Fruit fly (Drosophila melanogaster): ENCODE results near the gene Mrm2.

The Mrm2 gene

dm6 chr3R:19904865-19905373 is 43.5 kb downstream of the Mrm2 start, which contains the start of the genes Surf6 and RhoGAP92B:
Surf6 (minus strand) TSS chr3R:19904868.
RhoGAP92B (plus strand) TSS chr3R:19905164.
- TF ChIP-seq net (GFP tag; optimal IDR thresholded peaks at IDR 0.05) (peak; percentile 62), CG10631 (GFP tag; optimal IDR thresholded peaks at IDR 0.05) (no peak), CG34406 (GFP tag; optimal IDR thresholded peaks at IDR 0.05) (peak; percentile 35), Eip93F (GFP tag; optimal IDR thresholded peaks at IDR 0.05) (no peak), esn (GFP tag; optimal IDR thresholded peaks at IDR 0.05) (peak; percentile 50), Ets21C (GFP tag; optimal IDR thresholded peaks at IDR 0.05) (peak; percentile 46), Sox102F (GFP tag; optimal IDR thresholded peaks at IDR 0.05) (peak; percentile 63), CG3919 (GFP tag; optimal IDR thresholded peaks at IDR 0.05) (peak; percentile 62), CG11294 (GFP tag; IDR thresholded peaks at IDR 0.05) (no peak), CG6792 (GFP tag; optimal IDR thresholded peaks at IDR 0.05) (peak; percentile 47), cyc (GFP tag; optimal IDR thresholded peaks at IDR 0.05) (peak; percentile 55), Hr4 (GFP tag; optimal IDR thresholded peaks at IDR 0.05) (peak; percentile 51), Smox (GFP tag; optimal IDR thresholded peaks at IDR 0.05) (no peak), CG11762 (GFP tag; optimal IDR thresholded peaks at IDR 0.05; ENCODE audit: insufficient read depth) (no peak), lz (GFP tag; optimal IDR thresholded peaks at IDR 0.05) (peak; percentile 68), topi (GFP tag; optimal IDR thresholded peaks at IDR 0.05) (peak; percentile 67), CG6163 (GFP tag; IDR thresholded peaks at IDR 0.05) (peak; percentile 50; the same call in 2 of the 3 replicates), Blimp-1 (GFP tag; optimal IDR thresholded peaks at IDR 0.05) (no peak), svp (GFP tag) (peak; percentile 95), Hr39 (GFP tag; optimal IDR thresholded peaks at IDR 0.05) (peak; percentile 71), eg (GFP tag; IDR thresholded peaks at IDR 0.05) (peak; percentile 64; the same call in 2 of the 3 replicates), Lpt (GFP tag; optimal IDR thresholded peaks at IDR 0.05) (no peak), CG32006 (GFP tag; optimal IDR thresholded peaks at IDR 0.05) (no peak), salr (GFP tag; optimal IDR thresholded peaks at IDR 0.05) (no peak), fd59A (GFP tag; optimal IDR thresholded peaks at IDR 0.05) (no peak), CG6854 (GFP tag; optimal IDR thresholded peaks at IDR 0.05) (peak; percentile 77), OdsH (GFP tag; optimal IDR thresholded peaks at IDR 0.05) (peak; percentile 42), CG6808 (GFP tag; optimal IDR thresholded peaks at IDR 0.05) (peak; percentile 52), CG11902 (GFP tag; optimal IDR thresholded peaks at IDR 0.05) (peak; percentile 19), CG15336 (GFP tag; IDR thresholded peaks at IDR 0.05) (0 out of 2 replicates have a peak, but pooled peaks have one; percentile 36), CG3032 (tag; optimal IDR thresholded peaks at IDR 0.05) (peak; percentile 53), CG9139 (GFP tag; optimal IDR thresholded peaks at IDR 0.05) (peak; percentile 44), CG10669 (GFP tag; optimal IDR thresholded peaks at IDR 0.05) (peak; percentile 13), CG31627 (GFP tag; optimal IDR thresholded peaks at IDR 0.05) (peak; percentile 66), ss (GFP tag; optimal IDR thresholded peaks at IDR 0.05) (peak; percentile 40 to 62), fkh (GFP tag; optimal IDR thresholded peaks at IDR 0.05) (peak; percentile 60), CG1621 (tag; optimal IDR thresholded peaks at IDR 0.05) (peak; percentile 97), acj6 (GFP tag; optimal IDR thresholded peaks at IDR 0.05) (peak; percentile 42), fd85E (GFP tag; optimal IDR thresholded peaks at IDR 0.05) (peak; percentile 29), Gug (GFP tag; IDR thresholded peaks at IDR 0.05) (0 out of 2 replicates have a peak, but pooled peaks have one; percentile 22), Ets96B (tag; optimal IDR thresholded peaks at IDR 0.05) (peak; percentile 31), achi (GFP tag; optimal IDR thresholded peaks at IDR 0.05) (peak; percentile 62), CG4318 (GFP tag; optimal IDR thresholded peaks at IDR 0.05) (no peak), Sox14 (GFP tag; optimal IDR thresholded peaks at IDR 0.05) (peak; percentile 76), Met (GFP tag; optimal IDR thresholded peaks at IDR 0.05) (peak; percentile 68), CG6276 (GFP tag; optimal IDR thresholded peaks at IDR 0.05) (no peak), pdm3 (GFP tag; optimal IDR thresholded peaks at IDR 0.05) (no peak), CG8632 (GFP tag; optimal IDR thresholded peaks at IDR 0.05) (no peak), CG8319 (GFP tag; optimal IDR thresholded peaks at IDR 0.05) (peak; percentile 42), CG16779 (tag; optimal IDR thresholded peaks at IDR 0.05) (peak; percentile 49), vri (GFP tag; optimal IDR thresholded peaks at IDR 0.05) (peak; percentile 66), Eip78C (GFP tag) (peak; percentile 79)

All from whole organism, prepupa.